Fruit fly (Drosophila melanogaster): Measurements from ENCODE around the gene Jon66Ci.

Jon66Ci gene

dm6 chr3L:8424831-8425336 lies 33.5 kb downstream of the Jon66Ci start, which contains the start of gene Cbl (continued):
- no peak for TF ChIP-seq ems (GFP tag; optimal IDR thresholded peaks at IDR 0.05)
- TF ChIP-seq Hr3 (GFP tag; optimal IDR thresholded peaks at IDR 0.05) = no peak
- no peak for TF ChIP-seq CG10979 (tag; optimal IDR thresholded peaks at IDR 0.05)
- TF ChIP-seq unc-4 (GFP tag; IDR thresholded peaks at IDR 0.05; ENCODE audit: partially characterized antibody) = peak; percentile 55
- TF ChIP-seq Scr (GFP tag; IDR thresholded peaks at IDR 0.05; ENCODE audit: partially characterized antibody) = peak; percentile 39; the same call in 1 of the 2 replicates
- TF ChIP-seq danr (GFP tag; IDR thresholded peaks at IDR 0.05) = no peak
- TF ChIP-seq CG12659 (GFP tag; optimal IDR thresholded peaks at IDR 0.05) = peak; percentile 83
- TF ChIP-seq nau (GFP tag; optimal IDR thresholded peaks at IDR 0.05) = no peak
- TF ChIP-seq CG15073 (GFP tag; optimal IDR thresholded peaks at IDR 0.05) = no peak
- TF ChIP-seq CG4282 (GFP tag; optimal IDR thresholded peaks at IDR 0.05) = no peak
- TF ChIP-seq CoRest (tag; optimal IDR thresholded peaks at IDR 0.05) = no peak
- no peak for TF ChIP-seq gce (GFP tag; IDR thresholded peaks at IDR 0.05)
- no peak for TF ChIP-seq vnd (GFP tag; IDR thresholded peaks at IDR 0.05; ENCODE audit: partially characterized antibody)
- TF ChIP-seq ttk (GFP tag; IDR thresholded peaks at IDR 0.05) = no peak
- TF ChIP-seq en (GFP tag; optimal IDR thresholded peaks at IDR 0.05) = no peak
- no peak for TF ChIP-seq Trl (optimal IDR thresholded peaks at IDR 0.05)
- no peak for TF ChIP-seq Trl (GFP tag; optimal IDR thresholded peaks at IDR 0.05)
- TF ChIP-seq Atf-2 (GFP tag; optimal IDR thresholded peaks at IDR 0.05) = peak; percentile 7
- no peak for TF ChIP-seq gcm2 (GFP tag; optimal IDR thresholded peaks at IDR 0.05)
- TF ChIP-seq CG17359 (tag; optimal IDR thresholded peaks at IDR 0.05) = no peak
- no peak for TF ChIP-seq lab (GFP tag; optimal IDR thresholded peaks at IDR 0.05)
- TF ChIP-seq dati (GFP tag; IDR thresholded peaks at IDR 0.05) = no peak
- no peak for TF ChIP-seq CG14441 (GFP tag; IDR thresholded peaks at IDR 0.05)
- no peak for TF ChIP-seq her (GFP tag; optimal IDR thresholded peaks at IDR 0.05)
- TF ChIP-seq Dp (GFP tag; optimal IDR thresholded peaks at IDR 0.05) = peak; percentile 58
- no peak for TF ChIP-seq Oaz (GFP tag; IDR thresholded peaks at IDR 0.05)
- TF ChIP-seq chif (GFP tag; optimal IDR thresholded peaks at IDR 0.05) = no peak
- TF ChIP-seq CG18619 (GFP tag; optimal IDR thresholded peaks at IDR 0.05) = no peak
- peak; percentile 52 for TF ChIP-seq MTF-1 (GFP tag; optimal IDR thresholded peaks at IDR 0.05; ENCODE audit: borderline replicate concordance)
- TF ChIP-seq kni (GFP tag; optimal IDR thresholded peaks at IDR 0.05) = no peak
- TF ChIP-seq Rfx (GFP tag; IDR thresholded peaks at IDR 0.05) = no peak
- TF ChIP-seq Ssrp (tag; optimal IDR thresholded peaks at IDR 0.05) = no peak
- TF ChIP-seq CG12299 (tag; optimal IDR thresholded peaks at IDR 0.05) = peak; percentile 29
- no peak for TF ChIP-seq Atf3 (GFP tag; optimal IDR thresholded peaks at IDR 0.05)
- peak; percentile 94 for TF ChIP-seq gfzf (GFP tag; optimal IDR thresholded peaks at IDR 0.05)
- peak; percentile 99 for TF ChIP-seq Adf1 (GFP tag; IDR thresholded peaks at IDR 0.05)
- TF ChIP-seq CG12236 (GFP tag; optimal IDR thresholded peaks at IDR 0.05) = no peak
- TF ChIP-seq tap (tag; optimal IDR thresholded peaks at IDR 0.05) = no peak
- TF ChIP-seq Xrp1 (GFP tag; IDR thresholded peaks at IDR 0.05) = 0 out of 2 replicates have a peak, but pooled peaks have one; percentile 10
- no peak for TF ChIP-seq CG18476 (GFP tag; optimal IDR thresholded peaks at IDR 0.05)
- TF ChIP-seq zen2 (GFP tag; IDR thresholded peaks at IDR 0.05; ENCODE audit: partially characterized antibody) = no peak
- TF ChIP-seq Hr51 (GFP tag; optimal IDR thresholded peaks at IDR 0.05) = no peak
- TF ChIP-seq fru (optimal IDR thresholded peaks at IDR 0.05) = no peak
- TF ChIP-seq unpg (GFP tag; optimal IDR thresholded peaks at IDR 0.05) = no peak
- no peak for TF ChIP-seq Tbp (GFP tag; optimal IDR thresholded peaks at IDR 0.05)
- peak; percentile 60; the same call in 1 of the 2 replicates for TF ChIP-seq CG13287 (GFP tag; IDR thresholded peaks at IDR 0.05; ENCODE audit: partially characterized antibody)
- TF ChIP-seq CG8944 (GFP tag; optimal IDR thresholded peaks at IDR 0.05) = no peak
- peak; percentile 23 for TF ChIP-seq zen (tag; optimal IDR thresholded peaks at IDR 0.05)
- no peak for TF ChIP-seq CG4328 (GFP tag; optimal IDR thresholded peaks at IDR 0.05)
- no peak for TF ChIP-seq Hsf (GFP tag; optimal IDR thresholded peaks at IDR 0.05)
- TF ChIP-seq CG13296 (GFP tag; optimal IDR thresholded peaks at IDR 0.05) = peak; percentile 1

Data from whole organism, embryonic.